Fruit fly (Drosophila melanogaster): ENCODE data around the gene CG4743.

Gene CG4743

dm6 chr3R:25660985-25661530, 19.3 kb downstream of the CG4743 start, which contains the start of gene Tnks:
Gene Tnks, minus strand, starts transcription at chr3R:25661286.
- no peak for TF ChIP-seq kay (GFP tag; ENCODE audit: borderline replicate concordance)
- no peak for TF ChIP-seq tj (GFP tag; optimal IDR thresholded peaks at IDR 0.05)
- TF ChIP-seq CG11617 (GFP tag; optimal IDR thresholded peaks at IDR 0.05) = peak; percentile 4
- TF ChIP-seq pad (GFP tag; optimal IDR thresholded peaks at IDR 0.05) = no peak
- TF ChIP-seq CG7101 (tag; optimal IDR thresholded peaks at IDR 0.05) = no peak
- no peak for TF ChIP-seq toe (GFP tag; optimal IDR thresholded peaks at IDR 0.05)
- no peak for TF ChIP-seq Clk (GFP tag; optimal IDR thresholded peaks at IDR 0.05)
- no peak for TF ChIP-seq CG1620 (GFP tag; optimal IDR thresholded peaks at IDR 0.05)
- peak; percentile 24 for TF ChIP-seq ovo (GFP tag; optimal IDR thresholded peaks at IDR 0.05)
- TF ChIP-seq CG33017 (tag; optimal IDR thresholded peaks at IDR 0.05) = no peak
- TF ChIP-seq Mnt (GFP tag; optimal IDR thresholded peaks at IDR 0.05) = no peak

- TF ChIP-seq CG5204 (GFP tag; optimal IDR thresholded peaks at IDR 0.05) (no peak), tj (GFP tag; optimal IDR thresholded peaks at IDR 0.05) (no peak), CG33017 (tag; optimal IDR thresholded peaks at IDR 0.05) (no peak), Crg-1 (GFP tag; optimal IDR thresholded peaks at IDR 0.05) (no peak), CG7045 (GFP tag; optimal IDR thresholded peaks at IDR 0.05) (no peak), CG14711 (tag; optimal IDR thresholded peaks at IDR 0.05) (no peak), bab1 (GFP tag; optimal IDR thresholded peaks at IDR 0.05) (no peak), Mnt (GFP tag; optimal IDR thresholded peaks at IDR 0.05) (no peak), Clk (GFP tag; optimal IDR thresholded peaks at IDR 0.05) (no peak), CG1620 (GFP tag; optimal IDR thresholded peaks at IDR 0.05) (no peak), ovo (GFP tag; optimal IDR thresholded peaks at IDR 0.05) (no peak), CG7101 (tag; optimal IDR thresholded peaks at IDR 0.05) (no peak), kay (GFP tag; ENCODE audit: borderline replicate concordance) (no peak), CG11617 (GFP tag; optimal IDR thresholded peaks at IDR 0.05) (no peak)
Observed at dm6 chr3R:25659857-25660417, 20.4 kb downstream of the CG4743 start.

- TF ChIP-seq CG1620 (GFP tag; optimal IDR thresholded peaks at IDR 0.05) = no peak
- no peak for TF ChIP-seq CG14711 (tag; optimal IDR thresholded peaks at IDR 0.05)
- TF ChIP-seq tj (GFP tag; optimal IDR thresholded peaks at IDR 0.05) = peak; percentile 87
- TF ChIP-seq CG7101 (tag; optimal IDR thresholded peaks at IDR 0.05) = no peak
- TF ChIP-seq CG12768 (GFP tag; optimal IDR thresholded peaks at IDR 0.05) = peak; percentile 66
- no peak for TF ChIP-seq CG7045 (GFP tag; optimal IDR thresholded peaks at IDR 0.05)
- TF ChIP-seq Mnt (GFP tag; optimal IDR thresholded peaks at IDR 0.05) = no peak
- peak; percentile 51 for TF ChIP-seq cic (GFP tag; optimal IDR thresholded peaks at IDR 0.05)
- TF ChIP-seq CG5204 (GFP tag; optimal IDR thresholded peaks at IDR 0.05) = no peak
- TF ChIP-seq Clk (GFP tag; optimal IDR thresholded peaks at IDR 0.05) = no peak
- peak; percentile 25 for TF ChIP-seq pad (GFP tag; optimal IDR thresholded peaks at IDR 0.05)
- no peak for TF ChIP-seq Hr96 (GFP tag; optimal IDR thresholded peaks at IDR 0.05)
- no peak for TF ChIP-seq toe (GFP tag; optimal IDR thresholded peaks at IDR 0.05)
- TF ChIP-seq CG11617 (GFP tag; optimal IDR thresholded peaks at IDR 0.05) = no peak
- no peak for TF ChIP-seq cnc (optimal IDR thresholded peaks at IDR 0.05)
- peak; percentile 20 for TF ChIP-seq CG33017 (tag; optimal IDR thresholded peaks at IDR 0.05)
- no peak for TF ChIP-seq Crg-1 (GFP tag; optimal IDR thresholded peaks at IDR 0.05)
- TF ChIP-seq ovo (GFP tag; optimal IDR thresholded peaks at IDR 0.05) = peak; percentile 12
- TF ChIP-seq kay (GFP tag; ENCODE audit: borderline replicate concordance) = peak; percentile 86
- TF ChIP-seq bab1 (GFP tag; optimal IDR thresholded peaks at IDR 0.05) = peak; percentile 46
Observed at dm6 chr3R:25652066-25652720, 28.2 kb downstream of the CG4743 start.

- TF ChIP-seq CG14711 (tag; optimal IDR thresholded peaks at IDR 0.05) = peak; percentile 37
- TF ChIP-seq bab1 (GFP tag; optimal IDR thresholded peaks at IDR 0.05) = peak; percentile 44
- no peak for TF ChIP-seq Hr96 (GFP tag; optimal IDR thresholded peaks at IDR 0.05)
- TF ChIP-seq CG11617 (GFP tag; optimal IDR thresholded peaks at IDR 0.05) = no peak
Observed at dm6 chr3R:25651414-25651813, 28.9 kb downstream of the CG4743 start.

- TF ChIP-seq Clk (GFP tag; optimal IDR thresholded peaks at IDR 0.05) (no peak), toe (GFP tag; optimal IDR thresholded peaks at IDR 0.05) (no peak), CG7101 (tag; optimal IDR thresholded peaks at IDR 0.05) (no peak)
Observed at dm6 chr3R:25650417-25650816, 29.9 kb downstream of the CG4743 start.

- TF ChIP-seq ovo (GFP tag; optimal IDR thresholded peaks at IDR 0.05) = no peak
- no peak for TF ChIP-seq tj (GFP tag; optimal IDR thresholded peaks at IDR 0.05)
- TF ChIP-seq kay (GFP tag; ENCODE audit: borderline replicate concordance) = no peak
- no peak for TF ChIP-seq CG33017 (tag; optimal IDR thresholded peaks at IDR 0.05)
Observed at dm6 chr3R:25648258-25648606, 32.1 kb downstream of the CG4743 start.

Data from whole organism, adult.